Worm (Caenorhabditis elegans) whole organism, L4 larva: ENCODE data around the gene emb-9.

ENCODE experiments used
- D1046.2 ChIP-seq: fragments of 200-800 bp; sonication (Bioruptor generic); IDR thresholded peaks from 2 replicates; pipeline ENCODE4 v1.3.6; 2022; ENCODE audit warnings: missing genetic modification characterization, missing compliant biosample characterization
- F44E2.7 ChIP-seq: fragments of 200-800 bp; sonication (Bioruptor generic); IDR thresholded peaks from 2 replicates; pipeline ENCODE4 v2.1.2; 2022; ENCODE audit warnings: missing genetic modification characterization, missing compliant biosample characterization
- T20F7.1 ChIP-seq: fragments of 200-800 bp; sonication (Bioruptor generic); optimal IDR thresholded peaks from 2 replicates; lab custom pipeline; 2018; ENCODE audit warnings: mild to moderate bottlenecking, missing genetic modification characterization, missing compliant biosample characterization
- T26A8.4 ChIP-seq: fragments of 200-800 bp; sonication (Bioruptor generic); IDR thresholded peaks from 2 replicates; pipeline ENCODE4 v1.3.6; 2022; ENCODE audit warnings: missing genetic modification characterization, missing compliant biosample characterization
- Y105C5A.15 ChIP-seq: fragments of 200-800 bp; sonication (Bioruptor generic); IDR thresholded peaks from 2 replicates; pipeline ENCODE4 v1.3.6; 2022; ENCODE audit warnings: missing genetic modification characterization, missing compliant biosample characterization
- Y48G9A.11 ChIP-seq: fragments of 200-800 bp; sonication (Bioruptor generic); IDR thresholded peaks from 2 replicates; pipeline ENCODE4 v1.3.6; 2022; ENCODE audit warnings: missing genetic modification reagents, missing genetic modification characterization, missing compliant biosample characterization
- aha-1 ChIP-seq: fragments of 150-350 bp; peaks from one replicate; lab custom pipeline; 2014; ENCODE audit warnings: missing biosample characterization, missing genetic modification characterization
- aly-2 ChIP-seq: sonication (generic microtip); optimal IDR thresholded peaks from 2 replicates; lab custom pipeline; 2018; ENCODE audit warnings: missing biosample characterization, missing genetic modification characterization
- ama-1 ChIP-seq: fragments of 150-350 bp; optimal IDR thresholded peaks from 2 replicates; lab custom pipeline; 2014; ENCODE audit warnings: inconsistent platforms, mixed read lengths
- arid-1 ChIP-seq: fragments of 200-800 bp; sonication (Bioruptor generic); conservative IDR thresholded peaks from 2 replicates; pipeline ENCODE4 v1.3.6; 2022; ENCODE audit warnings: missing genetic modification reagents, missing genetic modification characterization, missing compliant biosample characterization
- attf-4 ChIP-seq: sonication (generic microtip); optimal IDR thresholded peaks from 3 replicates; lab custom pipeline; 2017; ENCODE audit warnings: missing biosample characterization, missing genetic modification characterization
- ceh-62 ChIP-seq: sonication (generic microtip); optimal IDR thresholded peaks from 2 replicates; lab custom pipeline; 2017; ENCODE audit warnings: missing biosample characterization, missing genetic modification characterization
- ceh-82 ChIP-seq: sonication (generic microtip); optimal IDR thresholded peaks from 2 replicates; lab custom pipeline; 2017; ENCODE audit warnings: missing biosample characterization, missing genetic modification characterization
- ces-1 ChIP-seq: fragments of 150-350 bp; sonication (generic microtip); optimal IDR thresholded peaks from 4 replicates; lab custom pipeline; 2014; ENCODE audit warnings: missing biosample characterization, missing genetic modification reagents, missing genetic modification characterization
- daf-16 ChIP-seq, 3 experiments: sonication (generic microtip); optimal IDR thresholded peaks; 2 replicates each; lab custom pipeline; 2016 to 2017; ENCODE audit warnings: missing genetic modification characterization in 3 of 3, missing genetic modification reagents in 3 of 3, mild to moderate bottlenecking in 2 of 3, missing compliant biosample characterization in 2 of 3, missing biosample characterization in 1 of 3, moderate library complexity in 1 of 3
- dmd-6 ChIP-seq: fragments of 200-800 bp; sonication (Bioruptor generic); IDR thresholded peaks from 2 replicates; pipeline ENCODE4 v1.3.6; 2022; ENCODE audit warnings: missing genetic modification reagents, missing genetic modification characterization, missing compliant biosample characterization
- dpl-1 ChIP-seq: fragments of 150-350 bp; optimal IDR thresholded peaks from 2 replicates; lab custom pipeline; 2014; ENCODE audit warnings: missing biosample characterization, missing genetic modification reagents, missing genetic modification characterization
- egl-43 ChIP-seq: fragments of 200-800 bp; sonication (Bioruptor generic); IDR thresholded peaks from 2 replicates; pipeline ENCODE4 v1.3.6; 2022; ENCODE audit warnings: missing genetic modification reagents, missing genetic modification characterization, missing compliant biosample characterization
- fos-1 ChIP-seq: fragments of 150-350 bp; optimal IDR thresholded peaks from 2 replicates; lab custom pipeline; 2014; ENCODE audit warnings: missing biosample characterization, missing genetic modification characterization
- hlh-30 ChIP-seq: sonication (generic microtip); optimal IDR thresholded peaks from 2 replicates; lab custom pipeline; 2017; ENCODE audit warnings: antibody characterized with exemption, mild to moderate bottlenecking, missing genetic modification characterization, missing compliant biosample characterization; ENCODE audit not compliant: insufficient read depth
- jun-1 ChIP-seq: fragments of 150-350 bp; optimal IDR thresholded peaks from 2 replicates; lab custom pipeline; 2014; ENCODE audit warnings: missing biosample characterization, missing genetic modification reagents, missing genetic modification characterization
- lim-7 ChIP-seq: fragments of 200-800 bp; sonication (Bioruptor generic); IDR thresholded peaks from 2 replicates; pipeline ENCODE4 v1.3.6; 2022; ENCODE audit warnings: missing genetic modification characterization, missing compliant biosample characterization
- lin-13 ChIP-seq: fragments of 150-350 bp; optimal IDR thresholded peaks from 2 replicates; lab custom pipeline; 2014; ENCODE audit warnings: missing biosample characterization, missing genetic modification reagents, missing genetic modification characterization
- lin-38 ChIP-seq: fragments of 200-800 bp; sonication (Bioruptor generic); IDR thresholded peaks from 2 replicates; pipeline ENCODE4 v1.3.6; 2022; ENCODE audit warnings: missing genetic modification reagents, missing genetic modification characterization, missing compliant biosample characterization
- lir-3 ChIP-seq: sonication (generic microtip); optimal IDR thresholded peaks from 2 replicates; lab custom pipeline; 2016; ENCODE audit warnings: mild to moderate bottlenecking, missing genetic modification characterization, missing compliant biosample characterization
- lsy-2 ChIP-seq, 2 experiments: fragments of 150-350 bp in 1 of 2; sonication (generic microtip) in 1 of 2; optimal IDR thresholded peaks; 2 replicates each; lab custom pipeline; 2014 to 2017; ENCODE audit warnings: missing biosample characterization in 2 of 2, missing genetic modification characterization in 2 of 2
- mdl-1 ChIP-seq, 2 experiments: fragments of 150-350 bp in 1 of 2; sonication (generic microtip) in 1 of 2; optimal IDR thresholded peaks; 2 replicates each; lab custom pipeline; 2014 to 2017; ENCODE audit warnings: missing biosample characterization in 2 of 2, missing genetic modification characterization in 2 of 2
- mdt-29 ChIP-seq: fragments of 200-800 bp; sonication (Bioruptor generic); IDR thresholded peaks from 2 replicates; pipeline ENCODE4 v1.3.6; 2022; ENCODE audit warnings: missing genetic modification reagents, missing genetic modification characterization, missing compliant biosample characterization
- mep-1 ChIP-seq: fragments of 150-350 bp; sonication (generic microtip); optimal IDR thresholded peaks from 3 replicates; lab custom pipeline; 2014; ENCODE audit warnings: missing biosample characterization, missing genetic modification characterization
- nhr-10 ChIP-seq: fragments of 150-350 bp; optimal IDR thresholded peaks from 2 replicates; lab custom pipeline; 2014; ENCODE audit warnings: missing biosample characterization, missing genetic modification characterization
- nhr-237 ChIP-seq: sonication (generic microtip); optimal IDR thresholded peaks from 2 replicates; lab custom pipeline; 2017; ENCODE audit warnings: missing biosample characterization, missing genetic modification characterization
- nhr-28 ChIP-seq: fragments of 150-350 bp; optimal IDR thresholded peaks from 2 replicates; lab custom pipeline; 2014; ENCODE audit warnings: missing biosample characterization, missing genetic modification characterization
- pha-4 ChIP-seq, 2 experiments: fragments of 150-350 bp in 1 of 2; fragments of 200-800 bp in 1 of 2; sonication (Bioruptor generic) in 1 of 2; IDR thresholded peaks in 1 of 2; optimal IDR thresholded peaks in 1 of 2; 2 replicates each; pipeline versions ENCODE4 v1.3.6 to Lab custom; 2014 to 2022; ENCODE audit warnings: missing genetic modification characterization in 2 of 2, missing genetic modification reagents in 2 of 2, missing biosample characterization in 1 of 2, missing compliant biosample characterization in 1 of 2
- php-3 ChIP-seq: fragments of 200-800 bp; sonication (Bioruptor generic); IDR thresholded peaks from 2 replicates; pipeline ENCODE4 v1.3.6; 2022; ENCODE audit warnings: missing genetic modification reagents, missing genetic modification characterization, missing compliant biosample characterization
- rbr-2 ChIP-seq: sonication (generic microtip); optimal IDR thresholded peaks from 2 replicates; lab custom pipeline; 2016; ENCODE audit warnings: missing genotype, missing genetic modification characterization, missing compliant biosample characterization
- spr-3 ChIP-seq: fragments of 200-800 bp; sonication (Bioruptor generic); optimal IDR thresholded peaks from 2 replicates; lab custom pipeline; 2018; ENCODE audit warnings: mild to moderate bottlenecking, missing genetic modification characterization, missing compliant biosample characterization
- tag-97 ChIP-seq: fragments of 200-800 bp; sonication (Bioruptor generic); IDR thresholded peaks from 2 replicates; pipeline ENCODE4 v1.3.6; 2022; ENCODE audit warnings: missing genetic modification characterization, missing compliant biosample characterization
- tra-1 ChIP-seq: fragments of 200-800 bp; sonication (Bioruptor generic); IDR thresholded peaks from 2 replicates; pipeline ENCODE4 v1.3.6; 2022; ENCODE audit warnings: missing genetic modification reagents, missing genetic modification characterization, missing compliant biosample characterization
- unc-130 ChIP-seq: sonication (generic microtip); optimal IDR thresholded peaks from 2 replicates; lab custom pipeline; 2016; ENCODE audit warnings: missing genetic modification reagents, missing genetic modification characterization, missing compliant biosample characterization
- unc-62 ChIP-seq, 3 experiments: fragments of 150-350 bp in 1 of 3; sonication (generic microtip); optimal IDR thresholded peaks in 2 of 3; peaks in 1 of 3; 1 replicate in 1 of 3; 2 replicates in 2 of 3; lab custom pipeline; 2014 to 2017; ENCODE audit warnings: missing biosample characterization in 3 of 3, missing genetic modification characterization in 3 of 3, missing genetic modification reagents in 3 of 3, missing genotype in 1 of 3
- zag-1 ChIP-seq: fragments of 150-350 bp; optimal IDR thresholded peaks from 2 replicates; lab custom pipeline; 2014; ENCODE audit warnings: missing biosample characterization, missing genetic modification characterization
- zfp-2 ChIP-seq: sonication (generic microtip); optimal IDR thresholded peaks from 2 replicates; lab custom pipeline; 2016; ENCODE audit warnings: mild to moderate bottlenecking, missing genetic modification characterization, missing compliant biosample characterization
- zip-11 ChIP-seq: fragments of 200-800 bp; sonication (Bioruptor generic); IDR thresholded peaks from 2 replicates; pipeline ENCODE4 v1.3.6; 2022; ENCODE audit warnings: missing genetic modification characterization, missing compliant biosample characterization
- ztf-11 ChIP-seq: fragments of 150-350 bp; optimal IDR thresholded peaks from 2 replicates; lab custom pipeline; 2014; ENCODE audit warnings: missing biosample characterization, missing genetic modification characterization
- ztf-7 ChIP-seq: fragments of 150-350 bp; optimal IDR thresholded peaks from 2 replicates; lab custom pipeline; 2014; ENCODE audit warnings: missing biosample characterization, missing genetic modification characterization

Gene emb-9

ce11 chrIII:9344347-9344746, at the start of gene emb-9:
Gene emb-9, minus strand, starts transcription at chrIII:9344447.
- no peak for TF ChIP-seq egl-43 (GFP tag; lab: Robert Waterston, UW)
- TF ChIP-seq fos-1 (tag; lab: Kevin White, UChicago): no peak

DNA sequence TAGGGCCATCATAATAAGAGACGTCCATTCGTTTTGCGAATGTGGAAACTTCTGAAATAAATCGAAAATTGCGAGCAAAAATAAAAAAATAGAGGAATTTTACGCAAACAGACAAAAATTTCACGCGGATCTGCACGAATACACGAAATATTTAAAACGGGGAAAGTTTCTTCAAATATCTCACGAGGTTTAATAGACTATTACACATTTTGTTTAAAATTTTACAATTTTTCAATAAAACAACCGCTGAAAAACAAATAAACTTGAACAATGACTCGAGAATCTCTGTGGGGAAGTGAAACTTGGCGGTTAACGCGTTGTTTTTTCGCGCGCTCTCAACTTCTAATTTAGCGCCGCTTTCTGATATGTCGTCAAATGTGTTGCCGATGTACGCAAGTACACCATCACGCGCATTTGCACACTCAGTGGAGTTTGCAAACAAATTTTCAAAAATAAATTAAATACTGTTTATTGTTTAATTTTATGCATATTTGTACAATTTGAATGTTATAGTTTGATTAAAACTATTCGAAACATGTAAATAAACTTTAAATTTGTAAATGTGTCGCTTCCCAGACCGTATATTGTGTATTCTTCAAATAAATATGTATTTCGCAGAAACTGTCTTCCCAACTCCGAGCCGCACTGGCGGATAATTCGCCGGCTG, 49.0 kb upstream of the emb-9 start, which contains the start of the genes gpr-2 and rgr-1:
TSS of gene gpr-2 (minus strand) at position 51 of the 667 bp plus-strand sequence.
TSS of gene rgr-1 (plus strand) at position 617 of the 667 bp plus-strand sequence.
- TF ChIP-seq D1046.2 (GFP tag; lab: Robert Waterston, UW) (no peak), aly-2 (tag; lab: Kevin White, UChicago) (no peak), F44E2.7 (GFP tag; lab: Robert Waterston, UW) (no peak), dpl-1 (GFP tag; lab: Kevin White, UChicago) (peak; percentile 77), rbr-2 (tag; lab: Kevin White, UChicago) (peak; percentile 2), mep-1 (no peak), daf-16 (GFP tag; optimal IDR thresholded peaks at IDR 0.05; lab: Kevin White, UChicago) (no peak), daf-16 (tag; optimal IDR thresholded peaks at IDR 0.05; lab: Kevin White, UChicago) (no peak), attf-4 (tag; lab: Kevin White, UChicago) (no peak), lin-38 (GFP tag; lab: Robert Waterston, UW) (peak; percentile 81), lir-3 (tag; lab: Kevin White, UChicago) (no peak), nhr-10 (tag; lab: Kevin White, UChicago) (no peak), ceh-62 (tag; lab: Kevin White, UChicago) (no peak), jun-1 (tag; lab: Kevin White, UChicago) (no peak), zfp-2 (tag; lab: Kevin White, UChicago) (no peak), Y48G9A.11 (0 out of 2 replicates have a peak, but pooled peaks have one; percentile 27), unc-130 (GFP tag; lab: Kevin White, UChicago) (peak; percentile 56), hlh-30 (peak; percentile 43), zip-11 (no peak), mdl-1 (tag; optimal IDR thresholded peaks at IDR 0.05; lab: Kevin White, UChicago) (no peak), unc-62 (GFP tag; optimal IDR thresholded peaks at IDR 0.05 in 1 of 2; lab: Kevin White, UChicago) (peak in 1 of 2 experiments; percentile 85), unc-62 (tag; optimal IDR thresholded peaks at IDR 0.05; lab: Kevin White, UChicago) (no peak), mdt-29 (GFP tag; lab: Robert Waterston, UW) (no peak)

DNA sequence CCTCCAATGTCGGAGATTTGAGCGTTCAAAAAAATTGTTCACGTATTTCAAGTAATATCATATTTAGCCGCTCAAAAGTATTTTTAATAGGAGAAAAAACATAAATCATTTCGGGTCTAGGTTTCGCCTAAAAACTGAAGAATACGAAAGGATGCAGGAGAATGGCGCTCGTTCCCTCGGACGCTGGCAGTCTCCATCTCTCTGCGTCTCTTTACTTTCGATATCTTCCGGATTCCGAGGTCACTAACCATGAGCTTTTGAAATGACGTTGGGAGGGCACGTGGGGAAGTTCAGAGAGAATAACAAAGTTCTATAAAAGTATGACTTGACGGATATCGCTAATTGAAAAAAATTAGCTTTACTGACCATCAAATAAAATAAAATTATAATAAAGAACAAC, 46.7 kb upstream of the emb-9 start:
- TF ChIP-seq rbr-2 (tag; lab: Kevin White, UChicago) (no peak), spr-3 (GFP tag; lab: Kevin White, UChicago) (no peak), T26A8.4 (no peak), tag-97 (no peak), daf-16 (GFP tag; optimal IDR thresholded peaks at IDR 0.05; lab: Kevin White, UChicago) (no peak), daf-16 (tag; optimal IDR thresholded peaks at IDR 0.05; lab: Kevin White, UChicago) (no peak), nhr-28 (tag; lab: Kevin White, UChicago) (no peak), lin-13 (GFP tag; lab: Kevin White, UChicago) (peak; percentile 18), fos-1 (tag; lab: Kevin White, UChicago) (no peak), mep-1 (peak; percentile 3), mdl-1 (tag; optimal IDR thresholded peaks at IDR 0.05; lab: Kevin White, UChicago) (peak; percentile 24 to 76), lsy-2 (tag; optimal IDR thresholded peaks at IDR 0.05; lab: Kevin White, UChicago) (peak in 1 of 2 experiments; percentile 62), Y105C5A.15 (no peak), dmd-6 (GFP tag; lab: Robert Waterston, UW) (no peak), arid-1 (GFP tag; lab: Robert Waterston, UW) (peak; percentile 30; the same call in 1 of the 2 replicates), tra-1 (GFP tag; lab: Robert Waterston, UW) (no peak), hlh-30 (peak; percentile 90), pha-4 (GFP tag; IDR thresholded peaks at IDR 0.05; lab: Robert Waterston, UW) (no peak), pha-4 (tag; optimal IDR thresholded peaks at IDR 0.05; lab: Kevin White, UChicago) (no peak), nhr-237 (tag; lab: Kevin White, UChicago) (no peak), aha-1 (tag; lab: Kevin White, UChicago) (no peak), T20F7.1 (GFP tag; lab: Kevin White, UChicago) (no peak), ztf-11 (tag; lab: Kevin White, UChicago) (no peak), ceh-82 (no peak), unc-130 (GFP tag; lab: Kevin White, UChicago) (no peak), lim-7 (0 out of 2 replicates have a peak, but pooled peaks have one; percentile 43), zip-11 (no peak), ces-1 (no peak), php-3 (no peak), zag-1 (tag; lab: Kevin White, UChicago) (no peak), ama-1 (lab: Kevin White, UChicago) (peak; percentile 5), ztf-7 (tag; lab: Kevin White, UChicago) (no peak), lin-38 (GFP tag; lab: Robert Waterston, UW) (peak; percentile 55)
